Fruit fly (Drosophila melanogaster): ENCODE data around the gene Pxd.

Gene Pxd

dm6 chr3R:17072526-17073114, 58.2 kb downstream of the Pxd start, which contains the start of the genes Ns1 and mRpS11 (continued):
- TF ChIP-seq CG11762 (GFP tag; optimal IDR thresholded peaks at IDR 0.05; ENCODE audit: insufficient read depth) (no peak), CG10669 (GFP tag; optimal IDR thresholded peaks at IDR 0.05) (no peak), CG6792 (GFP tag; optimal IDR thresholded peaks at IDR 0.05) (no peak), fd85E (GFP tag; optimal IDR thresholded peaks at IDR 0.05) (no peak), CG8632 (GFP tag; optimal IDR thresholded peaks at IDR 0.05) (no peak), salr (GFP tag; optimal IDR thresholded peaks at IDR 0.05) (no peak), achi (GFP tag; optimal IDR thresholded peaks at IDR 0.05) (no peak)
